Fruit fly (Drosophila melanogaster): ENCODE measurements around the gene mtDNA-helicase.

mtDNA-helicase gene

dm6 chr2L:9893183-9893582 lies at the start of gene mtDNA-helicase (continued):
- TF ChIP-seq pho (GFP tag; optimal IDR thresholded peaks at IDR 0.05) (no peak), HLH54F (GFP tag; optimal IDR thresholded peaks at IDR 0.05) (no peak), Dp (GFP tag; optimal IDR thresholded peaks at IDR 0.05) (peak; percentile 86), hkb (optimal IDR thresholded peaks at IDR 0.05) (no peak), hkb (GFP tag; IDR thresholded peaks at IDR 0.05) (peak; percentile 35; the same call in 1 of the 2 replicates), sim (GFP tag; IDR thresholded peaks at IDR 0.05) (no peak), hbn (GFP tag; IDR thresholded peaks at IDR 0.05; ENCODE audit: partially characterized antibody) (peak; percentile 51; the same call in 1 of the 2 replicates), sd (tag; optimal IDR thresholded peaks at IDR 0.05) (peak; percentile 79), CG13624 (GFP tag; optimal IDR thresholded peaks at IDR 0.05) (no peak), CG1603 (tag; optimal IDR thresholded peaks at IDR 0.05) (peak; percentile 37), CG16815 (GFP tag; optimal IDR thresholded peaks at IDR 0.05) (no peak), Opbp (GFP tag; IDR thresholded peaks at IDR 0.05; ENCODE audit: partially characterized antibody) (peak; percentile 57; the same call in 1 of the 3 replicates), Doc3 (GFP tag; IDR thresholded peaks at IDR 0.05; ENCODE audit: partially characterized antibody) (peak; percentile 51; the same call in 1 of the 3 replicates), Scr (GFP tag; IDR thresholded peaks at IDR 0.05; ENCODE audit: partially characterized antibody) (peak; percentile 62), pan (optimal IDR thresholded peaks at IDR 0.05) (no peak), pan (GFP tag; optimal IDR thresholded peaks at IDR 0.05 in 1 of 2, IDR thresholded peaks at IDR 0.05 in 1 of 2) (no peak), CG2116 (GFP tag; optimal IDR thresholded peaks at IDR 0.05) (peak; percentile 94), CG9817 (tag; optimal IDR thresholded peaks at IDR 0.05) (no peak), CG12071 (GFP tag; optimal IDR thresholded peaks at IDR 0.05) (no peak), vnd (GFP tag; IDR thresholded peaks at IDR 0.05; ENCODE audit: partially characterized antibody) (0 out of 3 replicates have a peak, but pooled peaks have one; percentile 41), CG9876 (GFP tag; optimal IDR thresholded peaks at IDR 0.05) (no peak), Dll (GFP tag; IDR thresholded peaks at IDR 0.05; ENCODE audit: partially characterized antibody) (peak; percentile 72; the same call in 3 of the 4 replicates), wdn (GFP tag; IDR thresholded peaks at IDR 0.05) (no peak), cas (GFP tag; IDR thresholded peaks at IDR 0.05) (no peak), CHES-1-like (GFP tag; optimal IDR thresholded peaks at IDR 0.05) (peak; percentile 6), nerfin-2 (GFP tag; IDR thresholded peaks at IDR 0.05; ENCODE audit: partially characterized antibody) (0 out of 2 replicates have a peak, but pooled peaks have one; percentile 41), Ada2b (GFP tag; IDR thresholded peaks at IDR 0.05) (no peak), gem (tag; optimal IDR thresholded peaks at IDR 0.05) (no peak), gfzf (GFP tag; optimal IDR thresholded peaks at IDR 0.05) (peak; percentile 1), CG18011 (GFP tag; optimal IDR thresholded peaks at IDR 0.05) (no peak), CG2875 (GFP tag; optimal IDR thresholded peaks at IDR 0.05) (no peak), HLHmδ (GFP tag; optimal IDR thresholded peaks at IDR 0.05) (no peak), gsb-n (tag; optimal IDR thresholded peaks at IDR 0.05) (no peak), sna (GFP tag; IDR thresholded peaks at IDR 0.05; ENCODE audit: partially characterized antibody) (peak; percentile 61; the same call in 1 of the 2 replicates), CG8290 (GFP tag; optimal IDR thresholded peaks at IDR 0.05) (no peak), CG8290 (tag; optimal IDR thresholded peaks at IDR 0.05) (peak in 1 of 2 experiments; percentile 4), HLH4C (GFP tag; IDR thresholded peaks at IDR 0.05; ENCODE audit: partially characterized antibody) (peak; percentile 59), CG15514 (GFP tag; optimal IDR thresholded peaks at IDR 0.05) (peak; percentile 5), CG10462 (GFP tag; optimal IDR thresholded peaks at IDR 0.05) (no peak), klu (GFP tag; IDR thresholded peaks at IDR 0.05) (peak; percentile 38; the same call in 1 of the 2 replicates), CG32532 (GFP tag; IDR thresholded peaks at IDR 0.05) (no peak), CG5953 (GFP tag; IDR thresholded peaks at IDR 0.05) (no peak), CG34376 (GFP tag; optimal IDR thresholded peaks at IDR 0.05) (peak; percentile 16), amos (GFP tag; IDR thresholded peaks at IDR 0.05; ENCODE audit: partially characterized antibody) (peak; percentile 33; the same call in 1 of the 2 replicates), CG13287 (GFP tag; IDR thresholded peaks at IDR 0.05; ENCODE audit: partially characterized antibody) (peak; percentile 65), sc (optimal IDR thresholded peaks at IDR 0.05) (no peak), sc (GFP tag; optimal IDR thresholded peaks at IDR 0.05) (no peak), Bgb (GFP tag; IDR thresholded peaks at IDR 0.05; ENCODE audit: partially characterized antibody) (peak; percentile 57), dm (GFP tag; optimal IDR thresholded peaks at IDR 0.05) (peak; percentile 77), Sin3A (optimal IDR thresholded peaks at IDR 0.05) (peak; percentile 12)

Data from whole organism, embryonic.